Fruit fly (Drosophila melanogaster) whole organism, embryonic: ENCODE measurements around the gene CG42814.

Source experiments
- CG12219 ChIP-seq: fragments of 200-800 bp; sonication (Bioruptor generic); optimal IDR thresholded peaks from 3 replicates; lab custom pipeline; 2018; ENCODE audit warnings: missing biosample characterization, mild to moderate bottlenecking, missing genetic modification characterization
- CG12299 ChIP-seq: fragments of 200-800 bp; sonication (Bioruptor generic); optimal IDR thresholded peaks from 2 replicates; lab custom pipeline; 2018; ENCODE audit warnings: missing biosample characterization, mild to moderate bottlenecking, missing genetic modification characterization
- CG14014 ChIP-seq: fragments of 200-800 bp; sonication (Bioruptor generic); IDR thresholded peaks from 2 replicates; pipeline ENCODE4 v1.3.6; 2022; ENCODE audit warnings: missing biosample characterization, missing genetic modification characterization
- CG14050 ChIP-seq: fragments of 200-800 bp; sonication (Bioruptor generic); IDR thresholded peaks from 3 replicates; pipeline ENCODE4 v1.3.6; 2022; ENCODE audit warnings: missing biosample characterization, missing genetic modification characterization
- CG14965 ChIP-seq: fragments of 200-800 bp; sonication (Bioruptor generic); optimal IDR thresholded peaks from 2 replicates; lab custom pipeline; 2016; ENCODE audit warnings: missing biosample characterization, missing genetic modification characterization, borderline replicate concordance
- CG1529 ChIP-seq: fragments of 200-800 bp; sonication (Bioruptor generic); optimal IDR thresholded peaks from 3 replicates; lab custom pipeline; 2018; ENCODE audit warnings: missing biosample characterization, missing genetic modification characterization
- CG17328 ChIP-seq: fragments of 200-800 bp; sonication (Bioruptor generic); IDR thresholded peaks from 2 replicates; pipeline ENCODE4 v1.3.6; 2022; ENCODE audit warnings: missing biosample characterization, missing genetic modification characterization
- CG17359 ChIP-seq: fragments of 200-800 bp; sonication (Bioruptor generic); optimal IDR thresholded peaks from 3 replicates; lab custom pipeline; 2018; ENCODE audit warnings: missing biosample characterization, mild to moderate bottlenecking, missing genetic modification characterization, moderate library complexity
- CG17361 ChIP-seq: fragments of 200-800 bp; sonication (Bioruptor generic); IDR thresholded peaks from 3 replicates; pipeline ENCODE4 v1.3.6; 2022; ENCODE audit warnings: missing biosample characterization, missing genetic modification characterization
- CG17612 ChIP-seq: fragments of 200-800 bp; sonication (Bioruptor generic); IDR thresholded peaks from 2 replicates; pipeline ENCODE4 v1.3.6; 2022; ENCODE audit warnings: missing biosample characterization, missing genetic modification characterization
- CG18764 ChIP-seq: fragments of 200-800 bp; sonication (Bioruptor generic); optimal IDR thresholded peaks from 3 replicates; lab custom pipeline; 2016; ENCODE audit warnings: missing biosample characterization, missing genetic modification characterization
- CG2120 ChIP-seq: fragments of 200-800 bp; sonication (Bioruptor generic); optimal IDR thresholded peaks from 3 replicates; lab custom pipeline; 2016; ENCODE audit warnings: missing biosample characterization, missing genetic modification characterization
- CG31224 ChIP-seq: fragments of 200-800 bp; sonication (Bioruptor generic); IDR thresholded peaks from 2 replicates; pipeline ENCODE4 v1.3.6; 2022; ENCODE audit warnings: missing biosample characterization, missing genetic modification characterization
- CG31388 ChIP-seq: fragments of 200-800 bp; sonication (Bioruptor generic); optimal IDR thresholded peaks from 2 replicates; lab custom pipeline; 2016; ENCODE audit warnings: missing biosample characterization, missing genetic modification characterization
- CG9437 ChIP-seq: fragments of 200-800 bp; sonication (Bioruptor generic); optimal IDR thresholded peaks from 2 replicates; lab custom pipeline; 2018; ENCODE audit warnings: missing biosample characterization, mild to moderate bottlenecking, missing genetic modification characterization
- D19B ChIP-seq: fragments of 200-800 bp; sonication (Bioruptor generic); optimal IDR thresholded peaks from 2 replicates; lab custom pipeline; 2017; ENCODE audit warnings: missing biosample characterization, mild to moderate bottlenecking, missing genetic modification characterization
- Dip3 ChIP-seq: fragments of 200-800 bp; sonication (Bioruptor generic); optimal IDR thresholded peaks from 3 replicates; lab custom pipeline; 2016; ENCODE audit warnings: missing biosample characterization, missing genetic modification characterization
- Dp ChIP-seq: fragments of 200-800 bp; sonication (Bioruptor generic); optimal IDR thresholded peaks from 2 replicates; lab custom pipeline; 2018; ENCODE audit warnings: missing biosample characterization, mild to moderate bottlenecking, missing genetic modification characterization, moderate library complexity
- Gug ChIP-seq: fragments of 200-800 bp; sonication (Bioruptor generic); IDR thresholded peaks from 4 replicates; pipeline ENCODE4 v1.3.6; 2022; ENCODE audit warnings: missing biosample characterization, missing genetic modification characterization
- HLHmδ ChIP-seq: fragments of 200-800 bp; sonication (Bioruptor generic); optimal IDR thresholded peaks from 2 replicates; lab custom pipeline; 2018; ENCODE audit warnings: missing biosample characterization, mild to moderate bottlenecking, missing genetic modification characterization, moderate library complexity
- Hey ChIP-seq: fragments of 200-800 bp; sonication (Bioruptor generic); optimal IDR thresholded peaks from 3 replicates; lab custom pipeline; 2018; ENCODE audit warnings: missing biosample characterization, mild to moderate bottlenecking, missing genetic modification characterization
- MBD-R2 ChIP-seq: fragments of 200-800 bp; sonication (Bioruptor generic); IDR thresholded peaks from 2 replicates; pipeline ENCODE4 v1.3.6; 2022; ENCODE audit warnings: missing biosample characterization, missing genetic modification characterization
- PHDP ChIP-seq: fragments of 200-800 bp; sonication (Bioruptor generic); optimal IDR thresholded peaks from 3 replicates; lab custom pipeline; 2018; ENCODE audit warnings: missing biosample characterization, mild to moderate bottlenecking, missing genetic modification characterization, moderate library complexity
- ara ChIP-seq: fragments of 200-800 bp; sonication (Bioruptor generic); IDR thresholded peaks from 2 replicates; pipeline ENCODE4 v1.3.6; 2022; ENCODE audit warnings: missing biosample characterization, missing genetic modification characterization
- btn ChIP-seq: fragments of 200-800 bp; sonication (Bioruptor generic); optimal IDR thresholded peaks from 2 replicates; lab custom pipeline; 2016; ENCODE audit warnings: missing biosample characterization, missing genetic modification characterization
- cas ChIP-seq: fragments of 200-800 bp; sonication (Bioruptor generic); IDR thresholded peaks from 2 replicates; pipeline ENCODE4 v1.3.6; 2022; ENCODE audit warnings: missing biosample characterization, missing genetic modification characterization
- dan ChIP-seq: fragments of 200-800 bp; sonication (Bioruptor generic); IDR thresholded peaks from 2 replicates; pipeline ENCODE4 v1.3.6; 2022; ENCODE audit warnings: missing biosample characterization, missing genetic modification characterization
- ewg ChIP-seq: fragments of 200-800 bp; sonication (Bioruptor generic); optimal IDR thresholded peaks from 3 replicates; lab custom pipeline; 2017; ENCODE audit warnings: mild to moderate bottlenecking, missing biosample characterization, missing genetic modification reagents, missing genetic modification characterization
- exex ChIP-seq: fragments of 200-800 bp; sonication (Bioruptor generic); optimal IDR thresholded peaks from 4 replicates; lab custom pipeline; 2018; ENCODE audit warnings: missing biosample characterization, mild to moderate bottlenecking, missing genetic modification characterization, moderate library complexity
- fu2 ChIP-seq: fragments of 200-800 bp; sonication (Bioruptor generic); optimal IDR thresholded peaks from 2 replicates; lab custom pipeline; 2016; ENCODE audit warnings: missing biosample characterization, missing genetic modification characterization
- grn ChIP-seq: fragments of 200-800 bp; sonication (Bioruptor generic); optimal IDR thresholded peaks from 3 replicates; lab custom pipeline; 2017; ENCODE audit warnings: missing biosample characterization, missing genetic modification characterization
- gt ChIP-seq: fragments of 200-800 bp; sonication (Bioruptor generic); IDR thresholded peaks from 2 replicates; pipeline ENCODE4 v1.3.6; 2022; ENCODE audit warnings: missing biosample characterization, missing genetic modification characterization
- hkb ChIP-seq, 2 experiments: fragments of 200-800 bp in 1 of 2; fragments of >200 bp in 1 of 2; sonication (Bioruptor generic) in 1 of 2; IDR thresholded peaks in 1 of 2; optimal IDR thresholded peaks in 1 of 2; 2 replicates each; pipeline versions ENCODE4 v1.3.6 to Lab custom; 2017 to 2022; ENCODE audit warnings: missing biosample characterization in 1 of 2, missing genetic modification characterization in 1 of 2
- jumu ChIP-seq: fragments of 200-800 bp; sonication (Bioruptor generic); optimal IDR thresholded peaks from 3 replicates; lab custom pipeline; 2016; ENCODE audit warnings: missing biosample characterization, missing genetic modification characterization
- maf-S ChIP-seq: fragments of 200-800 bp; sonication (Bioruptor generic); optimal IDR thresholded peaks from 2 replicates; lab custom pipeline; 2016; ENCODE audit warnings: missing biosample characterization, missing genetic modification characterization
- mld ChIP-seq: fragments of 200-800 bp; sonication (Bioruptor generic); IDR thresholded peaks from 3 replicates; pipeline ENCODE4 v1.3.6; 2022; ENCODE audit warnings: missing biosample characterization, missing genetic modification characterization; ENCODE audit not compliant: partially characterized antibody
- pan ChIP-seq, 4 experiments: fragments of >200 bp in 3 of 4; fragments of 200-800 bp in 1 of 4; sonication (Bioruptor generic) in 1 of 4; optimal IDR thresholded peaks in 3 of 4; IDR thresholded peaks in 1 of 4; 2 replicates each; pipeline versions ENCODE4 v1.3.6 to Lab custom; 2017 to 2022; ENCODE audit warnings: missing biosample characterization in 2 of 4, missing genetic modification characterization in 2 of 4, mixed read lengths in 1 of 4
- pb ChIP-seq: fragments of 200-800 bp; sonication (Bioruptor generic); optimal IDR thresholded peaks from 3 replicates; lab custom pipeline; 2016; ENCODE audit warnings: missing biosample characterization, missing genetic modification characterization
- row ChIP-seq: fragments of 200-800 bp; sonication (Bioruptor generic); IDR thresholded peaks from 3 replicates; pipeline ENCODE4 v1.3.6; 2022; ENCODE audit warnings: missing biosample characterization, missing genetic modification characterization
- sc ChIP-seq, 3 experiments: fragments of >200 bp in 2 of 3; fragments of 200-800 bp in 1 of 3; sonication (Bioruptor generic) in 1 of 3; optimal IDR thresholded peaks; 2 replicates in 2 of 3; 3 replicates in 1 of 3; lab custom pipeline; 2017; ENCODE audit warnings: mild to moderate bottlenecking in 1 of 3, missing biosample characterization in 1 of 3, missing genetic modification characterization in 1 of 3, missing genetic modification reagents in 1 of 3
- seq ChIP-seq: fragments of 200-800 bp; sonication (Bioruptor generic); IDR thresholded peaks from 2 replicates; pipeline ENCODE4 v1.3.6; 2022; ENCODE audit warnings: missing biosample characterization, missing genetic modification characterization
- sug ChIP-seq: fragments of 200-800 bp; optimal IDR thresholded peaks from 2 replicates; lab custom pipeline; 2019; ENCODE audit warnings: missing biosample characterization, mild to moderate bottlenecking, missing genetic modification characterization, moderate library complexity
- tll ChIP-seq, 2 experiments: fragments of 200-800 bp in 1 of 2; fragments of >200 bp in 1 of 2; sonication (Bioruptor generic) in 1 of 2; optimal IDR thresholded peaks; 2 replicates each; lab custom pipeline; 2017 to 2019; ENCODE audit warnings: missing biosample characterization in 2 of 2, missing genetic modification characterization in 2 of 2, mild to moderate bottlenecking in 1 of 2, moderate library complexity in 1 of 2
- trem ChIP-seq: fragments of 200-800 bp; optimal IDR thresholded peaks from 3 replicates; lab custom pipeline; 2019; ENCODE audit warnings: missing biosample characterization, mild to moderate bottlenecking, missing genetic modification characterization, moderate library complexity
- ttk ChIP-seq: fragments of 200-800 bp; sonication (Bioruptor generic); IDR thresholded peaks from 2 replicates; pipeline ENCODE4 v2.1.2; 2022; ENCODE audit warnings: missing biosample characterization, missing genetic modification characterization
- wdn ChIP-seq: fragments of 200-800 bp; sonication (Bioruptor generic); IDR thresholded peaks from 2 replicates; pipeline ENCODE4 v1.3.6; 2022; ENCODE audit warnings: missing biosample characterization, missing genetic modification characterization
- z ChIP-seq: fragments of 200-800 bp; sonication (Bioruptor generic); IDR thresholded peaks from 3 replicates; pipeline ENCODE4 v1.3.6; 2022; ENCODE audit warnings: missing biosample characterization, missing genetic modification characterization

The CG42814 gene

dm6 chr3R:27273118-27274062, 44.1 kb upstream of the CG42814 start, which contains the start of gene CG5934 (continued):
- no peak for TF ChIP-seq tll (GFP tag; optimal IDR thresholded peaks at IDR 0.05; lab: Kevin White, UChicago)
- TF ChIP-seq pan (optimal IDR thresholded peaks at IDR 0.05; lab: Kevin White, UChicago) = no peak
- peak in 1 of 2 experiments; percentile 26 for TF ChIP-seq pan (GFP tag; optimal IDR thresholded peaks at IDR 0.05 in 1 of 2, IDR thresholded peaks at IDR 0.05 in 1 of 2)
- 0 out of 3 replicates have a peak, but pooled peaks have one; percentile 9 for TF ChIP-seq row
- no peak for TF ChIP-seq dan (GFP tag; lab: Robert Waterston, UW)
- TF ChIP-seq CG1529 (GFP tag; lab: Kevin White, UChicago) = peak; percentile 8
- TF ChIP-seq ara (GFP tag; lab: Robert Waterston, UW) = no peak
- TF ChIP-seq hkb (optimal IDR thresholded peaks at IDR 0.05; lab: Kevin White, UChicago) = no peak
- no peak for TF ChIP-seq hkb (GFP tag; IDR thresholded peaks at IDR 0.05; lab: Robert Waterston, UW)
- no peak for TF ChIP-seq cas (GFP tag; lab: Robert Waterston, UW)
- TF ChIP-seq z = no peak
- TF ChIP-seq jumu (GFP tag; lab: Kevin White, UChicago) = peak; percentile 38
- TF ChIP-seq trem (tag; lab: Kevin White, UChicago) = peak; percentile 49
- TF ChIP-seq Hey = no peak
- TF ChIP-seq CG31388 (GFP tag; lab: Kevin White, UChicago) = no peak
- TF ChIP-seq btn = no peak
- TF ChIP-seq sc (optimal IDR thresholded peaks at IDR 0.05; lab: Kevin White, UChicago) = no peak
- no peak for TF ChIP-seq sc (GFP tag; optimal IDR thresholded peaks at IDR 0.05; lab: Kevin White, UChicago)
- TF ChIP-seq Gug (GFP tag; lab: Robert Waterston, UW) = no peak; the same call in 3 of the 4 replicates
- TF ChIP-seq exex (tag; lab: Kevin White, UChicago) = peak; percentile 47
- peak; percentile 59 for TF ChIP-seq CG2120 (GFP tag; lab: Kevin White, UChicago)
- TF ChIP-seq Dp (GFP tag; lab: Kevin White, UChicago) = peak; percentile 47
- TF ChIP-seq CG17328 (GFP tag; lab: Robert Waterston, UW) = no peak
- TF ChIP-seq CG14014 (GFP tag; lab: Robert Waterston, UW) = no peak; the same call in 1 of the 2 replicates
- no peak for TF ChIP-seq CG14965 (GFP tag; lab: Kevin White, UChicago)
- peak; percentile 27 for TF ChIP-seq fu2 (GFP tag; lab: Kevin White, UChicago)
- TF ChIP-seq sug (tag; lab: Kevin White, UChicago) = peak; percentile 26
- no peak for TF ChIP-seq gt
- no peak for TF ChIP-seq D19B
- no peak for TF ChIP-seq CG9437 (GFP tag; lab: Kevin White, UChicago)
- no peak for TF ChIP-seq CG12299
- TF ChIP-seq seq (GFP tag; lab: Robert Waterston, UW) = no peak
- TF ChIP-seq CG17361 (GFP tag; lab: Robert Waterston, UW) = no peak
- no peak for TF ChIP-seq mld
- TF ChIP-seq grn (GFP tag; lab: Kevin White, UChicago) = peak; percentile 20
- peak; percentile 35 for TF ChIP-seq maf-S
- no peak for TF ChIP-seq CG18764 (GFP tag; lab: Kevin White, UChicago)
- TF ChIP-seq CG17359 = peak; percentile 35
- TF ChIP-seq CG31224 (GFP tag; lab: Robert Waterston, UW) = no peak
- TF ChIP-seq ewg (GFP tag; lab: Kevin White, UChicago) = peak; percentile 1
- no peak for TF ChIP-seq PHDP
- no peak for TF ChIP-seq HLHmδ (GFP tag; lab: Kevin White, UChicago)
- TF ChIP-seq Dip3 (GFP tag; lab: Kevin White, UChicago) = peak; percentile 50
- no peak for TF ChIP-seq CG14050
- TF ChIP-seq ttk (GFP tag; lab: Robert Waterston, UW) = peak; percentile 48; the same call in 1 of the 2 replicates
- no peak for TF ChIP-seq wdn (GFP tag; lab: Robert Waterston, UW)
- peak; percentile 67 for TF ChIP-seq MBD-R2 (GFP tag; lab: Robert Waterston, UW)
- no peak for TF ChIP-seq CG12219
- no peak for TF ChIP-seq pb (GFP tag; lab: Kevin White, UChicago)
- TF ChIP-seq CG17612 (GFP tag; lab: Robert Waterston, UW) = no peak
